Comparison of ENCODE assay signal across 7 worm cellular contexts in the genomic region with DNA sequence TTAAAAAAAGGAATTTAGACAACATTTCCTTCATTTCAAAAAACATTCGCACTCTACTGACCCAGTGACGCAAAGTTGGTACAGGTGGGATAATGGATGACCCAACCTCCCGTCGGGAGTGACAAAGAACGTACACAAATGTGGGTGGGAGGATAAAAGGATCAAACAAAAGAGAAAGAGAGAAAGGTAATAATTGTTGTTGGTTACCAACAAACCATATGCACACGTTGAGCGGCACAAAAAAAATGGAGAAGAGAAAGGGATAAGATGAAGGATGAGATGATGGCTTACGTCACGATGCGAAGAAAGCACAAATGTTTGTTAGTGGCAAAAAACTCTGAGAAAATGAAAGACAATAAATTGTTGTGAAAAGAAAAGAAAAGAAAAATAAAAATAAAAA.
A peak's percentile ranks its signal among the peaks of the same experiment; 100 is the strongest.
TF ChIP-seq lines count a peak whose summit lies in the region.

No protein-coding gene starts in this region.

TF ChIP-seq in whole organism, L1 larva, 84 proteins besides CTCF, POLR2A, EP300 and RAD21 (continues in another document):
- TF ChIP-seq lin-14 (GFP tag; optimal IDR thresholded peaks at IDR 0.05; lab: Kevin White, UChicago), result peak; percentile 68
- peak; percentile 26 for TF ChIP-seq nhr-77 (tag; optimal IDR thresholded peaks at IDR 0.05; lab: Kevin White, UChicago)
- no peak for TF ChIP-seq fkh-10 (GFP tag; optimal IDR thresholded peaks at IDR 0.05; lab: Kevin White, UChicago)
- TF ChIP-seq nhr-19 (GFP tag; conservative IDR thresholded peaks at IDR 0.05; lab: Robert Waterston, UW), result peak; percentile 34; the same call in 1 of the 2 replicates
- no peak for TF ChIP-seq ztf-4 (tag; optimal IDR thresholded peaks at IDR 0.05; lab: Kevin White, UChicago)
- no peak for TF ChIP-seq grh-1 (GFP tag; IDR thresholded peaks at IDR 0.05; lab: Robert Waterston, UW)
- no peak for TF ChIP-seq ama-1 (optimal IDR thresholded peaks at IDR 0.05; lab: Kevin White, UChicago)
- TF ChIP-seq blmp-1 (tag; optimal IDR thresholded peaks at IDR 0.05; lab: Kevin White, UChicago), result peak; percentile 48
- peak; percentile 38 for TF ChIP-seq snu-23 (GFP tag; optimal IDR thresholded peaks at IDR 0.05; lab: Kevin White, UChicago)
- TF ChIP-seq lsy-2 (tag; optimal IDR thresholded peaks at IDR 0.05; lab: Kevin White, UChicago), result peak in 1 of 2 experiments; percentile 42
- no peak for TF ChIP-seq ceh-90 (tag; optimal IDR thresholded peaks at IDR 0.05; lab: Kevin White, UChicago)
- no peak for TF ChIP-seq vab-15 (tag; optimal IDR thresholded peaks at IDR 0.05; lab: Kevin White, UChicago)

TF ChIP-seq in whole organism, L2 larva, 48 proteins besides CTCF, POLR2A, EP300 and RAD21 (continues in another document):
- TF ChIP-seq ama-1 (optimal IDR thresholded peaks at IDR 0.05; lab: Kevin White, UChicago) (no peak), sma-9 (GFP tag; optimal IDR thresholded peaks at IDR 0.05; lab: Kevin White, UChicago) (peak; percentile 36), sma-9 (tag; optimal IDR thresholded peaks at IDR 0.05; lab: Kevin White, UChicago) (no peak), nhr-77 (tag; optimal IDR thresholded peaks at IDR 0.05; lab: Kevin White, UChicago) (no peak), elt-3 (tag; optimal IDR thresholded peaks at IDR 0.05; lab: Kevin White, UChicago) (no peak), Y55F3AM.14 (GFP tag; optimal IDR thresholded peaks at IDR 0.05; lab: Kevin White, UChicago) (no peak), aly-2 (tag; optimal IDR thresholded peaks at IDR 0.05; lab: Kevin White, UChicago) (no peak), snpc-4 (tag; optimal IDR thresholded peaks at IDR 0.05; lab: Kevin White, UChicago) (no peak), nhr-23 (tag; optimal IDR thresholded peaks at IDR 0.05; lab: Kevin White, UChicago) (no peak), nhr-129 (tag; optimal IDR thresholded peaks at IDR 0.05; lab: Kevin White, UChicago) (peak; percentile 73), F13H6.1 (tag; optimal IDR thresholded peaks at IDR 0.05; lab: Kevin White, UChicago) (peak; percentile 16), nhr-11 (tag; optimal IDR thresholded peaks at IDR 0.05; lab: Kevin White, UChicago) (no peak), nhr-6 (tag; optimal IDR thresholded peaks at IDR 0.05; lab: Kevin White, UChicago) (no peak)

TF ChIP-seq in whole organism, L3 larva, 47 proteins besides CTCF, POLR2A, EP300 and RAD21:
- TF ChIP-seq pha-4 (tag; optimal IDR thresholded peaks at IDR 0.05; lab: Kevin White, UChicago) (peak; percentile 60), nhr-67 (tag; optimal IDR thresholded peaks at IDR 0.05; lab: Kevin White, UChicago) (no peak), lin-39 (tag; optimal IDR thresholded peaks at IDR 0.05; lab: Kevin White, UChicago) (peak; percentile 32)

TF ChIP-seq in whole organism, L4 larva, 104 proteins besides CTCF, POLR2A, EP300 and RAD21:
- TF ChIP-seq zip-11 (GFP tag; IDR thresholded peaks at IDR 0.05; lab: Robert Waterston, UW) (no peak), daf-19 (GFP tag; conservative IDR thresholded peaks at IDR 0.05; lab: Robert Waterston, UW) (no peak), F44E2.7 (GFP tag; IDR thresholded peaks at IDR 0.05; lab: Robert Waterston, UW) (no peak), madf-5 (GFP tag; IDR thresholded peaks at IDR 0.05; lab: Robert Waterston, UW) (no peak), nhr-11 (tag; optimal IDR thresholded peaks at IDR 0.05; lab: Kevin White, UChicago) (peak; percentile 38), rbr-2 (tag; optimal IDR thresholded peaks at IDR 0.05; lab: Kevin White, UChicago) (peak; percentile 15), hlh-11 (tag; optimal IDR thresholded peaks at IDR 0.05; lab: Kevin White, UChicago) (peak; percentile 29), nhr-28 (tag; optimal IDR thresholded peaks at IDR 0.05; lab: Kevin White, UChicago) (peak; percentile 12), daf-16 (GFP tag; optimal IDR thresholded peaks at IDR 0.05; lab: Kevin White, UChicago) (peak in 1 of 2 experiments; percentile 67), daf-16 (tag; optimal IDR thresholded peaks at IDR 0.05; lab: Kevin White, UChicago) (no peak), mdl-1 (tag; optimal IDR thresholded peaks at IDR 0.05; lab: Kevin White, UChicago) (no peak), F49E8.2 (tag; optimal IDR thresholded peaks at IDR 0.05; lab: Kevin White, UChicago; ENCODE audit: borderline replicate concordance) (no peak)

TF ChIP-seq in whole organism, late embryonic, 69 proteins besides CTCF, POLR2A, EP300 and RAD21:
- TF ChIP-seq sox-2 (GFP tag; IDR thresholded peaks at IDR 0.05; lab: Robert Waterston, UW) (peak; percentile 26; the same call in 1 of the 2 replicates), elt-2 (tag; optimal IDR thresholded peaks at IDR 0.05; lab: Kevin White, UChicago) (no peak)

TF ChIP-seq in whole organism, mixed stage, embryonic, 35 proteins besides CTCF, POLR2A, EP300 and RAD21:
- peak; percentile 40 for TF ChIP-seq zip-8 (tag; optimal IDR thresholded peaks at IDR 0.05; lab: Kevin White, UChicago)
- TF ChIP-seq unc-39 (tag; optimal IDR thresholded peaks at IDR 0.05; lab: Kevin White, UChicago), result no peak
- peak; percentile 84 for TF ChIP-seq nhr-2 (tag; optimal IDR thresholded peaks at IDR 0.05; lab: Kevin White, UChicago)
TF ChIP-seq in whole organism, mixed stage, embryonic: peak in this region for 2.

TF ChIP-seq in whole organism, young adult, 124 proteins besides CTCF, POLR2A, EP300 and RAD21:
- TF ChIP-seq K12H6.12 (tag; optimal IDR thresholded peaks at IDR 0.05; lab: Kevin White, UChicago) (peak; percentile 7), F57C9.4 (tag; optimal IDR thresholded peaks at IDR 0.05; lab: Kevin White, UChicago) (no peak)
